Fruit fly (Drosophila melanogaster) whole organism, wandering third instar larva: ENCODE results near the gene Cpr67Fb.

ENCODE experiments used
- CG9705 ChIP-seq: fragments of 200-800 bp; sonication (Bioruptor generic); optimal IDR thresholded peaks from 2 replicates; lab custom pipeline; 2018; ENCODE audit warnings: missing biosample characterization, mild to moderate bottlenecking, missing genetic modification characterization
- Hr78 ChIP-seq: fragments of >200 bp; optimal IDR thresholded peaks from 2 replicates; lab custom pipeline; 2017; ENCODE audit warnings: missing biosample characterization, missing genetic modification characterization
- Hr83 ChIP-seq: fragments of 200-300 bp; sonication (Bioruptor generic); optimal IDR thresholded peaks from 2 replicates; lab custom pipeline; 2016; ENCODE audit warnings: missing biosample characterization, mild to moderate bottlenecking, missing genetic modification characterization, moderate library complexity; ENCODE audit not compliant: poor library complexity, severe bottlenecking
- Jra ChIP-seq: sonication (Bioruptor generic); optimal IDR thresholded peaks from 2 replicates; lab custom pipeline; 2016; ENCODE audit warnings: missing biosample characterization, missing genetic modification characterization
- Rel ChIP-seq, 2 experiments: fragments of 200-800 bp; sonication (Bioruptor generic) in 1 of 2; optimal IDR thresholded peaks; 2 replicates in 1 of 2; 3 replicates in 1 of 2; lab custom pipeline; 2016 to 2019; ENCODE audit warnings: mild to moderate bottlenecking in 2 of 2, missing biosample characterization in 2 of 2, missing genetic modification characterization in 2 of 2, moderate library complexity in 1 of 2
- Vsx2 ChIP-seq: fragments of 200-300, 225-300 bp; sonication (Bioruptor generic); optimal IDR thresholded peaks from 2 replicates; lab custom pipeline; 2018; ENCODE audit warnings: missing biosample characterization, missing genetic modification characterization; ENCODE audit not compliant: partially characterized antibody
- h ChIP-seq: fragments of 200-800 bp; sonication (Bioruptor generic); optimal IDR thresholded peaks from 3 replicates; lab custom pipeline; 2016; ENCODE audit warnings: missing biosample characterization, mild to moderate bottlenecking, missing genetic modification characterization
- jim ChIP-seq: fragments of 175-275, 200-325 bp; sonication (Bioruptor generic); optimal IDR thresholded peaks from 2 replicates; lab custom pipeline; 2016; ENCODE audit warnings: missing biosample characterization, mild to moderate bottlenecking, missing genetic modification characterization
- sv ChIP-seq: fragments of 200-800 bp; sonication (Bioruptor generic); optimal IDR thresholded peaks from 3 replicates; lab custom pipeline; 2016; ENCODE audit warnings: missing biosample characterization, missing genetic modification characterization

DNA sequence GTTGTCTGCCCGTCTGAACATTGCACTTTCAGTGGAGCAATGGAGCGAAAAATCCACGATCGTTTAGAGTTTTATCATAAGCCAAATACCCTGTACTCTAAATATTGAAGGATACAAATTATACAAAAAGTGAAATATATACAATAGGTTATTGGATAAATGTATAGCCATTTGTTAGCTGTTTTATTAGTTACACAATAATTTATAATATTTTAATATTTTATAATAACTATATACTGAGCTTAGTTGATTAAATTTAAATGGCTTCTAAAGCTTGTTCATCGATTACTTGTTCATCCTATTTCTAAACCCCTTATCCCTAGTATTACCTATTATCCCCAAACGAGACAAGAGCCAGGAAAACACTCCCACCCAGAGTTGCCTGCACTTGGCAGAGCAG is 29.0 kb downstream of the Cpr67Fb start:
- TF ChIP-seq CG9705 (GFP tag; lab: Kevin White, UChicago) = no peak
- TF ChIP-seq Vsx2 = no peak
- TF ChIP-seq Hr78 (GFP tag; lab: Kevin White, UChicago) = no peak
- no peak for TF ChIP-seq Jra (GFP tag; lab: Kevin White, UChicago)
- no peak for TF ChIP-seq Rel (GFP tag; optimal IDR thresholded peaks at IDR 0.05; lab: Kevin White, UChicago)
- no peak for TF ChIP-seq Rel (tag; optimal IDR thresholded peaks at IDR 0.05; lab: Kevin White, UChicago)
- no peak for TF ChIP-seq sv
- no peak for TF ChIP-seq h
- no peak for TF ChIP-seq jim (GFP tag; lab: Kevin White, UChicago)
- no peak for TF ChIP-seq Hr83
